Fruit fly (Drosophila melanogaster) whole organism, prepupa: ENCODE data around the gene Pop4.

Source experiments
- CG4318 ChIP-seq: fragments of 200-800 bp; sonication (Bioruptor generic); optimal IDR thresholded peaks from 3 replicates; lab custom pipeline; 2017; ENCODE audit warnings: missing biosample characterization, mild to moderate bottlenecking, missing genetic modification characterization
- Gug ChIP-seq: fragments of 200-800 bp; sonication (Bioruptor generic); IDR thresholded peaks from 2 replicates; pipeline ENCODE4 v1.3.6; 2022; ENCODE audit warnings: missing biosample characterization, missing genetic modification characterization
- Met ChIP-seq: fragments of 200-800 bp; sonication (Bioruptor generic); optimal IDR thresholded peaks from 3 replicates; lab custom pipeline; 2016; ENCODE audit warnings: missing biosample characterization, missing genetic modification characterization
- Sox14 ChIP-seq: fragments of 200-800 bp; sonication (Bioruptor generic); optimal IDR thresholded peaks from 3 replicates; lab custom pipeline; 2016; ENCODE audit warnings: missing biosample characterization, missing genetic modification characterization
- lz ChIP-seq: fragments of 200-800 bp; sonication (Bioruptor generic); optimal IDR thresholded peaks from 3 replicates; lab custom pipeline; 2016; ENCODE audit warnings: missing biosample characterization, missing genetic modification characterization
- salr ChIP-seq, 2 experiments: fragments of 200-800 bp; sonication (Bioruptor generic); optimal IDR thresholded peaks; 3 replicates each; lab custom pipeline; 2016 to 2018; ENCODE audit warnings: missing biosample characterization in 2 of 2, missing genetic modification characterization in 2 of 2, mild to moderate bottlenecking in 1 of 2

DNA sequence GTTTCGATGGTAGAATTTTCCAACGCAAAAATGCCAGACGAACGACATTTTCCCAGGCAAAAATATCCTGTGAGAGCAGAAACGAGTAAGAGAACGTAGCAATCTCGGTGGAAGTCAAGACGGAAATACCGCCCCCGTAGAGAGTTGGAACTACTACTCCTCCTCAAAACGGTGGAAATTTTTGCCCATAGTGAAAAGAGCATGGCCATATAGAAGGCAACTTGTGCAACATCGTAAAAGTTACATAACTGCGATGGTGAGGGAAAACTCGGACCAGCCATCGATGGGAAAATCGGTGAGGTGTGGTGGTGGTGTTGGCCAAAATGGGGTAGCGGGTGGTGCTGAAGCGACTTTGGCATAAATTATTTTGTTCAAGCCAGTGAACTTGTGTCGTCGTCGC, 21.5 kb upstream of the Pop4 start:
- TF ChIP-seq Gug (GFP tag; lab: Robert Waterston, UW) (no peak), Met (no peak), CG4318 (no peak), salr (GFP tag; optimal IDR thresholded peaks at IDR 0.05; lab: Kevin White, UChicago) (no peak), Sox14 (GFP tag; lab: Kevin White, UChicago) (no peak), lz (GFP tag; lab: Kevin White, UChicago) (no peak)
